Fruit fly (Drosophila melanogaster) whole organism, wandering third instar larva: ENCODE results near the gene CG14839.

Experiments used
- CG9705 ChIP-seq: fragments of 200-800 bp; sonication (Bioruptor generic); optimal IDR thresholded peaks from 2 replicates; lab custom pipeline; 2018; ENCODE audit warnings: missing biosample characterization, mild to moderate bottlenecking, missing genetic modification characterization
- GATAd ChIP-seq: sonication (Bioruptor generic); optimal IDR thresholded peaks from 2 replicates; lab custom pipeline; 2016; ENCODE audit warnings: missing biosample characterization, missing genetic modification characterization
- HLH106 ChIP-seq: fragments of 200-800 bp; optimal IDR thresholded peaks from 3 replicates; lab custom pipeline; 2019; ENCODE audit warnings: missing biosample characterization, mild to moderate bottlenecking, missing genetic modification characterization, moderate library complexity
- Jra ChIP-seq: sonication (Bioruptor generic); optimal IDR thresholded peaks from 2 replicates; lab custom pipeline; 2016; ENCODE audit warnings: missing biosample characterization, missing genetic modification characterization
- OdsH ChIP-seq: fragments of 200-800 bp; sonication (Bioruptor generic); optimal IDR thresholded peaks from 2 replicates; lab custom pipeline; 2016; ENCODE audit warnings: missing biosample characterization, mild to moderate bottlenecking, missing genetic modification characterization
- Sp1 ChIP-seq: fragments of 200-800 bp; sonication (Bioruptor generic); optimal IDR thresholded peaks from 3 replicates; lab custom pipeline; 2019; ENCODE audit warnings: missing biosample characterization, mild to moderate bottlenecking, missing genetic modification characterization, moderate library complexity
- ey ChIP-seq: fragments of 200-800 bp; sonication (Bioruptor generic); optimal IDR thresholded peaks from 2 replicates; lab custom pipeline; 2016; ENCODE audit warnings: missing biosample characterization, missing genetic modification characterization
- foxo ChIP-seq, 2 experiments: fragments of 200-800 bp; sonication (Bioruptor generic); optimal IDR thresholded peaks; 2 replicates in 1 of 2; 3 replicates in 1 of 2; lab custom pipeline; 2016 to 2017; ENCODE audit warnings: missing biosample characterization in 2 of 2, missing genetic modification characterization in 2 of 2
- h ChIP-seq: fragments of 200-800 bp; sonication (Bioruptor generic); optimal IDR thresholded peaks from 3 replicates; lab custom pipeline; 2016; ENCODE audit warnings: missing biosample characterization, mild to moderate bottlenecking, missing genetic modification characterization
- rgr ChIP-seq: fragments of 200-800 bp; sonication (Bioruptor generic); optimal IDR thresholded peaks from 3 replicates; lab custom pipeline; 2016; ENCODE audit warnings: missing biosample characterization, mild to moderate bottlenecking, missing genetic modification characterization
- woc ChIP-seq: sonication (Bioruptor generic); optimal IDR thresholded peaks from 2 replicates; lab custom pipeline; 2016; ENCODE audit warnings: missing biosample characterization, mild to moderate bottlenecking, missing genetic modification characterization

Gene CG14839

dm6 chr3R:14311027-14311426, 48.8 kb downstream of the CG14839 start:
- TF ChIP-seq CG9705 (GFP tag; lab: Kevin White, UChicago) (no peak), OdsH (GFP tag; lab: Kevin White, UChicago) (peak; percentile 8), Jra (no peak), woc (no peak), ey (GFP tag; lab: Kevin White, UChicago) (peak; percentile 47), rgr (GFP tag; lab: Kevin White, UChicago) (peak; percentile 48), foxo (GFP tag; optimal IDR thresholded peaks at IDR 0.05; lab: Kevin White, UChicago) (peak in 1 of 2 experiments; percentile 60), h (GFP tag; lab: Kevin White, UChicago) (peak; percentile 61), HLH106 (tag; lab: Kevin White, UChicago) (peak; percentile 53), GATAd (GFP tag; lab: Kevin White, UChicago) (peak; percentile 14), Sp1 (GFP tag; lab: Kevin White, UChicago) (peak; percentile 42)
